Fruit fly (Drosophila melanogaster): ENCODE data around the gene CG14223.

CG14223 gene

dm6 chrX:19638328-19638940, 25.3 kb downstream of the CG14223 start, which contains the start of gene Rcd-1 (continued):
- TF ChIP-seq Hey (tag; optimal IDR thresholded peaks at IDR 0.05): no peak
- TF ChIP-seq eyg (GFP tag; optimal IDR thresholded peaks at IDR 0.05): no peak
- TF ChIP-seq ttk (GFP tag; IDR thresholded peaks at IDR 0.05): no peak
- TF ChIP-seq Stat92E (GFP tag; optimal IDR thresholded peaks at IDR 0.05): no peak
- TF ChIP-seq CG9817 (tag; optimal IDR thresholded peaks at IDR 0.05): no peak
- TF ChIP-seq CG17568 (GFP tag; optimal IDR thresholded peaks at IDR 0.05): no peak
- no peak for TF ChIP-seq dmrt99B (tag; optimal IDR thresholded peaks at IDR 0.05)
- no peak for TF ChIP-seq CG6854 (GFP tag; optimal IDR thresholded peaks at IDR 0.05)
- TF ChIP-seq nmo (GFP tag; optimal IDR thresholded peaks at IDR 0.05): no peak
- TF ChIP-seq dm (GFP tag; optimal IDR thresholded peaks at IDR 0.05): no peak
- TF ChIP-seq klu (GFP tag; IDR thresholded peaks at IDR 0.05): no peak
- no peak for TF ChIP-seq ftz-f1 (GFP tag; optimal IDR thresholded peaks at IDR 0.05)
- TF ChIP-seq CG34376 (GFP tag; optimal IDR thresholded peaks at IDR 0.05): no peak
- TF ChIP-seq CG8944 (GFP tag; optimal IDR thresholded peaks at IDR 0.05): no peak
- TF ChIP-seq hth (optimal IDR thresholded peaks at IDR 0.05): no peak
- TF ChIP-seq CG8478 (optimal IDR thresholded peaks at IDR 0.05): no peak
- no peak for TF ChIP-seq ro (GFP tag; IDR thresholded peaks at IDR 0.05)
- no peak for TF ChIP-seq Pdp1 (GFP tag; optimal IDR thresholded peaks at IDR 0.05)
- no peak for TF ChIP-seq dimm (GFP tag; IDR thresholded peaks at IDR 0.05)
- TF ChIP-seq CG5245 (GFP tag; optimal IDR thresholded peaks at IDR 0.05): no peak
- TF ChIP-seq Sry-β (GFP tag; optimal IDR thresholded peaks at IDR 0.05): no peak
- no peak for TF ChIP-seq Adf1 (GFP tag; IDR thresholded peaks at IDR 0.05)
- no peak for TF ChIP-seq danr (GFP tag; IDR thresholded peaks at IDR 0.05)
- TF ChIP-seq sob (GFP tag; IDR thresholded peaks at IDR 0.05): no peak
- peak; percentile 16 for TF ChIP-seq CHES-1-like (GFP tag; optimal IDR thresholded peaks at IDR 0.05)
- no peak for TF ChIP-seq chn (GFP tag; optimal IDR thresholded peaks at IDR 0.05)
- no peak for TF ChIP-seq lbe (GFP tag; optimal IDR thresholded peaks at IDR 0.05)
- no peak for TF ChIP-seq Ptx1 (GFP tag; IDR thresholded peaks at IDR 0.05)
- TF ChIP-seq CG3163 (GFP tag; optimal IDR thresholded peaks at IDR 0.05): no peak
- peak; percentile 14 for TF ChIP-seq Myb (GFP tag; optimal IDR thresholded peaks at IDR 0.05)
- no peak for TF ChIP-seq HLH4C (GFP tag; IDR thresholded peaks at IDR 0.05; ENCODE audit: partially characterized antibody)
- no peak for TF ChIP-seq wek (GFP tag; optimal IDR thresholded peaks at IDR 0.05)
- peak; percentile 24 for TF ChIP-seq CG33213 (GFP tag; optimal IDR thresholded peaks at IDR 0.05)
- TF ChIP-seq CG8359 (GFP tag; optimal IDR thresholded peaks at IDR 0.05; ENCODE audit: borderline replicate concordance): no peak
- TF ChIP-seq sr (GFP tag; IDR thresholded peaks at IDR 0.05): no peak
- no peak for TF ChIP-seq wor (GFP tag; IDR thresholded peaks at IDR 0.05)
- TF ChIP-seq sug (tag; optimal IDR thresholded peaks at IDR 0.05): no peak
- TF ChIP-seq Dek (tag; optimal IDR thresholded peaks at IDR 0.05): no peak
- TF ChIP-seq ewg (GFP tag; optimal IDR thresholded peaks at IDR 0.05): peak; percentile 63
- peak; percentile 18 for TF ChIP-seq sd (tag; optimal IDR thresholded peaks at IDR 0.05)
- TF ChIP-seq gsb-n (tag; optimal IDR thresholded peaks at IDR 0.05): no peak
- TF ChIP-seq vvl (GFP tag; IDR thresholded peaks at IDR 0.05): peak; percentile 49; the same call in 1 of the 2 replicates
- no peak for TF ChIP-seq CG15601 (tag; optimal IDR thresholded peaks at IDR 0.05)
- TF ChIP-seq MTF-1 (GFP tag; optimal IDR thresholded peaks at IDR 0.05; ENCODE audit: borderline replicate concordance): no peak
- TF ChIP-seq CG13287 (GFP tag; IDR thresholded peaks at IDR 0.05; ENCODE audit: partially characterized antibody): no peak
- TF ChIP-seq inv (GFP tag; IDR thresholded peaks at IDR 0.05; ENCODE audit: partially characterized antibody): no peak
- peak; percentile 38 for TF ChIP-seq bigmax (GFP tag; optimal IDR thresholded peaks at IDR 0.05)
- no peak for TF ChIP-seq CG14667 (GFP tag; IDR thresholded peaks at IDR 0.05)
- no peak for TF ChIP-seq Sox102F (GFP tag; optimal IDR thresholded peaks at IDR 0.05)
- no peak for TF ChIP-seq CG16863 (GFP tag; optimal IDR thresholded peaks at IDR 0.05)
- no peak for TF ChIP-seq fd102C (GFP tag; optimal IDR thresholded peaks at IDR 0.05)

Measured in whole organism, embryonic.